Fruit fly (Drosophila melanogaster) whole organism, embryonic: ENCODE results near the gene prd1.

Experiments
- Asciz ChIP-seq: fragments of 200-800 bp; sonication (Bioruptor generic); optimal IDR thresholded peaks from 2 replicates; lab custom pipeline; 2017; ENCODE audit warnings: missing biosample characterization, mild to moderate bottlenecking, missing genetic modification characterization, missing genetic modification reagents
- Awh ChIP-seq: fragments of 200-800 bp; sonication (Bioruptor generic); IDR thresholded peaks from 2 replicates; pipeline ENCODE4, ENCODE4 v1.3.6; 2022; ENCODE audit warnings: missing biosample characterization, missing genetic modification characterization
- B-H2 ChIP-seq: fragments of 200-800 bp; sonication (Bioruptor generic); optimal IDR thresholded peaks from 2 replicates; lab custom pipeline; 2018; ENCODE audit warnings: missing biosample characterization, mild to moderate bottlenecking, missing genetic modification characterization
- CG10209 ChIP-seq: fragments of 200-800 bp; sonication (Bioruptor generic); optimal IDR thresholded peaks from 3 replicates; lab custom pipeline; 2017; ENCODE audit warnings: missing biosample characterization, mild to moderate bottlenecking, missing genetic modification characterization, missing genetic modification reagents
- CG13894 ChIP-seq: fragments of 200-800 bp; sonication (Bioruptor generic); optimal IDR thresholded peaks from 3 replicates; lab custom pipeline; 2018; ENCODE audit warnings: missing biosample characterization, mild to moderate bottlenecking, missing genetic modification characterization, moderate library complexity
- CG1603 ChIP-seq: fragments of 200-800 bp; sonication (Bioruptor generic); optimal IDR thresholded peaks from 2 replicates; lab custom pipeline; 2019; ENCODE audit warnings: missing biosample characterization, mild to moderate bottlenecking, missing genetic modification characterization, moderate library complexity
- CG17359 ChIP-seq: fragments of 200-800 bp; sonication (Bioruptor generic); optimal IDR thresholded peaks from 3 replicates; lab custom pipeline; 2018; ENCODE audit warnings: missing biosample characterization, mild to moderate bottlenecking, missing genetic modification characterization, moderate library complexity
- CG17612 ChIP-seq: fragments of 200-800 bp; sonication (Bioruptor generic); IDR thresholded peaks from 2 replicates; pipeline ENCODE4 v1.3.6; 2022; ENCODE audit warnings: missing biosample characterization, missing genetic modification characterization
- CG18011 ChIP-seq: fragments of 200-800 bp; sonication (Bioruptor generic); optimal IDR thresholded peaks from 2 replicates; lab custom pipeline; 2017; ENCODE audit warnings: missing biosample characterization, missing genetic modification characterization, mild to moderate bottlenecking, moderate library complexity, missing genotype
- CG1832 ChIP-seq: fragments of 200-800 bp; sonication (Bioruptor generic); optimal IDR thresholded peaks from 2 replicates; lab custom pipeline; 2017; ENCODE audit warnings: missing biosample characterization, mild to moderate bottlenecking, missing genetic modification characterization, inconsistent platforms
- CG30020 ChIP-seq: fragments of 200-800 bp; optimal IDR thresholded peaks from 2 replicates; lab custom pipeline; 2019; ENCODE audit warnings: missing biosample characterization, mild to moderate bottlenecking, missing genetic modification characterization, moderate library complexity
- CG3065 ChIP-seq: fragments of 200-800 bp; sonication (Bioruptor generic); optimal IDR thresholded peaks from 2 replicates; lab custom pipeline; 2016; ENCODE audit warnings: missing biosample characterization, missing genetic modification characterization
- CG31224 ChIP-seq: fragments of 200-800 bp; sonication (Bioruptor generic); IDR thresholded peaks from 2 replicates; pipeline ENCODE4 v1.3.6; 2022; ENCODE audit warnings: missing biosample characterization, missing genetic modification characterization
- CG32772 ChIP-seq: fragments of 200-800 bp; sonication (Bioruptor generic); IDR thresholded peaks from 2 replicates; pipeline ENCODE4 v1.3.6; 2022; ENCODE audit warnings: missing biosample characterization, missing genetic modification characterization
- CG3726 ChIP-seq: fragments of 200-800 bp; sonication (Bioruptor generic); IDR thresholded peaks from 3 replicates; pipeline ENCODE4, ENCODE4 v1.3.6; 2022; ENCODE audit warnings: missing biosample characterization, missing genetic modification characterization
- CG7987 ChIP-seq: fragments of 200-800 bp; sonication (Bioruptor generic); optimal IDR thresholded peaks from 2 replicates; lab custom pipeline; 2018; ENCODE audit warnings: missing biosample characterization, mild to moderate bottlenecking, missing genetic modification characterization, moderate library complexity
- CTCF ChIP-seq: fragments of 200-800 bp; sonication (Bioruptor generic); optimal IDR thresholded peaks from 2 replicates; lab custom pipeline; 2017; ENCODE audit warnings: missing biosample characterization, mild to moderate bottlenecking, missing genetic modification characterization, moderate library complexity
- Camta ChIP-seq: fragments of 200-800 bp; sonication (Bioruptor generic); optimal IDR thresholded peaks from 2 replicates; lab custom pipeline; 2016; ENCODE audit warnings: missing biosample characterization, missing genetic modification characterization
- Deaf1 ChIP-seq: fragments of 200-800 bp; optimal IDR thresholded peaks from 3 replicates; lab custom pipeline; 2019; ENCODE audit warnings: missing biosample characterization, mild to moderate bottlenecking, missing genetic modification characterization, moderate library complexity
- Dip2 ChIP-seq: fragments of 200-800 bp; sonication (Bioruptor generic); IDR thresholded peaks from 2 replicates; pipeline ENCODE4 v1.3.6; 2022; ENCODE audit warnings: missing biosample characterization, missing genetic modification characterization
- Dref ChIP-seq: fragments of 200-800 bp; sonication (Bioruptor generic); IDR thresholded peaks from 2 replicates; pipeline ENCODE4 v1.3.6; 2022; ENCODE audit warnings: missing biosample characterization, missing genetic modification characterization
- Drgx ChIP-seq: fragments of 200-800 bp; sonication (Bioruptor generic); IDR thresholded peaks from 2 replicates; pipeline ENCODE4 v1.3.6; 2022; ENCODE audit warnings: missing biosample characterization, missing genetic modification characterization
- Gsc ChIP-seq: fragments of 200-800 bp; sonication (Bioruptor generic); IDR thresholded peaks from 2 replicates; pipeline ENCODE4 v1.3.6; 2022; ENCODE audit warnings: missing biosample characterization, missing genetic modification characterization
- HHEX ChIP-seq: fragments of 200-800 bp; sonication (Bioruptor generic); optimal IDR thresholded peaks from 3 replicates; lab custom pipeline; 2017; ENCODE audit warnings: missing biosample characterization, mild to moderate bottlenecking, missing genetic modification characterization, missing genetic modification reagents
- HmgZ ChIP-seq: fragments of 200-800 bp; sonication (Bioruptor generic); optimal IDR thresholded peaks from 2 replicates; lab custom pipeline; 2018; ENCODE audit warnings: missing biosample characterization, mild to moderate bottlenecking, missing genetic modification characterization
- Hr78 ChIP-seq, 2 experiments: fragments of 200-800 bp in 1 of 2; fragments of >200 bp in 1 of 2; sonication (Bioruptor generic) in 1 of 2; optimal IDR thresholded peaks; 2 replicates each; lab custom pipeline; 2017 to 2019; ENCODE audit warnings: missing biosample characterization in 2 of 2, missing genetic modification characterization in 2 of 2, mild to moderate bottlenecking in 1 of 2, moderate library complexity in 1 of 2
- Lhr ChIP-seq: fragments of 200-800 bp; sonication (Bioruptor generic); optimal IDR thresholded peaks from 3 replicates; lab custom pipeline; 2017; ENCODE audit warnings: mild to moderate bottlenecking, missing biosample characterization, missing genetic modification reagents, missing genetic modification characterization
- Lim3 ChIP-seq: fragments of 200-800 bp; sonication (Bioruptor generic); IDR thresholded peaks from 2 replicates; pipeline ENCODE4 v1.3.6; 2022; ENCODE audit warnings: missing biosample characterization, missing genetic modification characterization
- Mrtf ChIP-seq: fragments of 200-800 bp; sonication (Bioruptor generic); IDR thresholded peaks from 3 replicates; pipeline ENCODE4 v1.3.6; 2022; ENCODE audit warnings: missing biosample characterization, missing genetic modification characterization
- Neu2 ChIP-seq: fragments of 200-800 bp; sonication (Bioruptor generic); optimal IDR thresholded peaks from 3 replicates; lab custom pipeline; 2016; ENCODE audit warnings: missing biosample characterization, missing genetic modification characterization, borderline replicate concordance
- Nf-YB ChIP-seq: fragments of 200-800 bp; sonication (Bioruptor generic); optimal IDR thresholded peaks from 3 replicates; lab custom pipeline; 2019; ENCODE audit warnings: missing biosample characterization, mild to moderate bottlenecking, missing genetic modification characterization, moderate library complexity
- Ravus ChIP-seq: fragments of 200-800 bp; sonication (Bioruptor generic); IDR thresholded peaks from 2 replicates; pipeline ENCODE4 v1.3.6; 2022; ENCODE audit warnings: missing biosample characterization, missing genetic modification characterization
- Stat92E ChIP-seq, 3 experiments: fragments of >200 bp in 2 of 3; fragments of 200-800 bp in 1 of 3; sonication (Bioruptor generic) in 1 of 3; optimal IDR thresholded peaks; 2 replicates each; lab custom pipeline; 2017 to 2019; ENCODE audit warnings: missing biosample characterization in 3 of 3, missing genetic modification characterization in 3 of 3, mild to moderate bottlenecking in 1 of 3, moderate library complexity in 1 of 3
- amos ChIP-seq: fragments of 200-800 bp; sonication (Bioruptor generic); IDR thresholded peaks from 2 replicates; pipeline ENCODE4 v1.3.6; 2022; ENCODE audit warnings: missing biosample characterization, missing genetic modification characterization; ENCODE audit not compliant: partially characterized antibody
- ato ChIP-seq: fragments of 200-800 bp; sonication (Bioruptor generic); IDR thresholded peaks from 2 replicates; pipeline ENCODE4 v1.3.6; 2022; ENCODE audit warnings: missing biosample characterization, missing genetic modification characterization; ENCODE audit not compliant: partially characterized antibody
- cad ChIP-seq: fragments of >200 bp; optimal IDR thresholded peaks from 2 replicates; lab custom pipeline; 2017; ENCODE audit warnings: missing biosample characterization, missing genetic modification characterization
- crp ChIP-seq, 2 experiments: fragments of 200-800 bp; sonication (Bioruptor generic); optimal IDR thresholded peaks; 2 replicates in 1 of 2; 3 replicates in 1 of 2; lab custom pipeline; 2017; ENCODE audit warnings: missing biosample characterization in 2 of 2, missing genetic modification characterization in 2 of 2, mild to moderate bottlenecking in 1 of 2, moderate library complexity in 1 of 2
- en ChIP-seq: fragments of 200-800 bp; sonication (Bioruptor generic); optimal IDR thresholded peaks from 2 replicates; lab custom pipeline; 2016; ENCODE audit warnings: missing biosample characterization, missing genetic modification characterization
- eyg ChIP-seq: fragments of 200-800 bp; sonication (Bioruptor generic); optimal IDR thresholded peaks from 3 replicates; lab custom pipeline; 2016; ENCODE audit warnings: missing biosample characterization, missing genetic modification characterization
- fd64A ChIP-seq: fragments of 200-800 bp; sonication (Bioruptor generic); optimal IDR thresholded peaks from 3 replicates; lab custom pipeline; 2018; ENCODE audit warnings: missing biosample characterization, mild to moderate bottlenecking, missing genetic modification characterization
- inv ChIP-seq: fragments of 200-800 bp; sonication (Bioruptor generic); IDR thresholded peaks from 2 replicates; pipeline ENCODE4 v1.3.6; 2022; ENCODE audit warnings: missing biosample characterization, missing genetic modification characterization; ENCODE audit not compliant: partially characterized antibody
- maf-S ChIP-seq: fragments of 200-800 bp; sonication (Bioruptor generic); optimal IDR thresholded peaks from 2 replicates; lab custom pipeline; 2016; ENCODE audit warnings: missing biosample characterization, missing genetic modification characterization
- mam ChIP-seq: fragments of 200-800 bp; sonication (Bioruptor generic); optimal IDR thresholded peaks from 3 replicates; lab custom pipeline; 2016; ENCODE audit warnings: missing biosample characterization, missing genetic modification characterization
- mirr ChIP-seq: fragments of 200-800 bp; sonication (Bioruptor generic); optimal IDR thresholded peaks from 3 replicates; lab custom pipeline; 2018; ENCODE audit warnings: missing biosample characterization, mild to moderate bottlenecking, missing genetic modification characterization
- sens ChIP-seq: fragments of 200-800 bp; sonication (Bioruptor generic); peaks from one replicate; lab custom pipeline; 2016; ENCODE audit warnings: missing biosample characterization, missing genetic modification characterization
- sug ChIP-seq: fragments of 200-800 bp; optimal IDR thresholded peaks from 2 replicates; lab custom pipeline; 2019; ENCODE audit warnings: missing biosample characterization, mild to moderate bottlenecking, missing genetic modification characterization, moderate library complexity
- tx ChIP-seq: fragments of 200-800 bp; sonication (Bioruptor generic); optimal IDR thresholded peaks from 2 replicates; lab custom pipeline; 2016; ENCODE audit warnings: missing biosample characterization, missing genetic modification characterization
- vvl ChIP-seq: fragments of 200-800 bp; sonication (Bioruptor generic); IDR thresholded peaks from 2 replicates; pipeline ENCODE4 v1.3.6; 2022; ENCODE audit warnings: missing biosample characterization, missing genetic modification characterization
- wdn ChIP-seq: fragments of 200-800 bp; sonication (Bioruptor generic); IDR thresholded peaks from 2 replicates; pipeline ENCODE4 v1.3.6; 2022; ENCODE audit warnings: missing biosample characterization, missing genetic modification characterization

Gene prd1

DNA sequence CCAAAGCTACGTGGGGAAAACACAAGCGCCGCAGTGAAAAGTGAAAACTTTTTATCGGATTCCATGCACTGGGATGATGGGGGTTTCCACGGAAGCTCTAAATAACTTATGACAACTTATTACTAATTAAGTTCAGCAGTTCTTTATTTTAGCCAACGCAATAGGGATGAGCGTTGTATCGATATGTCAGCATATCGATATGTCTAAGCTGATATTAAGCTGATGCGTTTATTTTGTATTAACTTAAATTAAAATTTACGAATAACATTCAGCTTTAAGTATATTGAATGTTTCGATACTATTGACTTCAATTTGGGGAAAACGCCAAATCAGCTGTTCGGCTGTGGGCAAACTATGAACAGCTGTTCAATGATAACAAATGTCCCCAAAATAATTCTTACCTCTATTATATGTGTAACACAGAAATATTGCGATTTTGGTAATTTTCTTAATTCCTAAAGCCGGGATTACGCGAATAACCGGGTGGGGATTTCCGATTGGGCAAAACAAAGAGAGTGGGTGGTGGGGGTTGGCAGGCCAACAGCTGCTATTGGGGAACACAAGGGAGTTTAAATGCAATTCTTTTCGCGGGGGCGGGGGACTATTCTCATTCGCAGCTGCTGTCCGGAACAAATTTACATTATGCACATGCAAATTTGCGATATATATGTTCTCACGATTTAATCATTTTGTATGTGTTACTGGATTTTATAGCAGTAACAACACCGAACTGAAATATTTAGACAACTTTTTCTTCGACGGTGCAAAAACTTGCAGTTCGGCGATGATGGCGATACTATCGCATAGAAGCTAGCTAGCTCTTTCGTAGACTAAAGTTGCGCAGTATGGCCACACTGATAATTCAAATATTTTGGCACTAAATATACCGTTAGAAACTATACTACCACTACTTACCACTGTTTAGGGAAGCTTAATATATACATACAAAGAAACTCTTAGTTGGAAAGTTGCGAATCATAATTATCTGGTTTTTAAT lies 37.2 kb downstream of the prd1 start, which contains the start of gene CG6923 (continued):
- no peak for TF ChIP-seq HHEX
- TF ChIP-seq wdn (GFP tag; lab: Robert Waterston, UW) = no peak
- no peak for TF ChIP-seq CG10209 (GFP tag; lab: Kevin White, UChicago)
- no peak for TF ChIP-seq Drgx (GFP tag; lab: Robert Waterston, UW)
- peak; percentile 62 for TF ChIP-seq Dref (GFP tag; lab: Robert Waterston, UW)
- TF ChIP-seq Gsc (GFP tag; lab: Robert Waterston, UW) = no peak
- peak; percentile 20 for TF ChIP-seq mam (GFP tag; lab: Kevin White, UChicago)
- TF ChIP-seq Hr78 (GFP tag; optimal IDR thresholded peaks at IDR 0.05; lab: Kevin White, UChicago) = no peak
- no peak for TF ChIP-seq fd64A
- no peak for TF ChIP-seq vvl
- TF ChIP-seq Neu2 (GFP tag; lab: Kevin White, UChicago) = no peak
- no peak for TF ChIP-seq tx
- TF ChIP-seq cad (GFP tag; lab: Kevin White, UChicago) = no peak
- peak; percentile 66 for TF ChIP-seq sens (GFP tag; lab: Kevin White, UChicago)
- TF ChIP-seq CG31224 = no peak
- peak; percentile 88 for TF ChIP-seq inv (GFP tag; lab: Robert Waterston, UW)
- TF ChIP-seq Ravus (GFP tag; lab: Robert Waterston, UW) = no peak
- TF ChIP-seq CG17359 (tag; lab: Kevin White, UChicago) = no peak
- no peak for TF ChIP-seq CG1832 (GFP tag; lab: Kevin White, UChicago)
- TF ChIP-seq en (GFP tag; lab: Kevin White, UChicago) = no peak
- no peak for TF ChIP-seq CG32772 (GFP tag; lab: Robert Waterston, UW)
- TF ChIP-seq maf-S (GFP tag; lab: Kevin White, UChicago) = no peak
- no peak for TF ChIP-seq Lim3 (GFP tag; lab: Robert Waterston, UW)
- TF ChIP-seq amos = peak; percentile 93
- no peak for TF ChIP-seq CG17612 (GFP tag; lab: Robert Waterston, UW)
- no peak for TF ChIP-seq CTCF (GFP tag; lab: Kevin White, UChicago)
- TF ChIP-seq CG3726 (GFP tag; lab: Robert Waterston, UW) = no peak
- peak; percentile 24 for TF ChIP-seq Lhr (GFP tag; lab: Kevin White, UChicago)
- peak; percentile 62 for TF ChIP-seq ato (GFP tag; lab: Robert Waterston, UW)
- peak; percentile 45 for TF ChIP-seq HmgZ
- no peak for TF ChIP-seq CG18011 (GFP tag; lab: Kevin White, UChicago)
- no peak for TF ChIP-seq eyg
- no peak for TF ChIP-seq CG7987 (GFP tag; lab: Kevin White, UChicago)
- no peak for TF ChIP-seq Awh (GFP tag; lab: Robert Waterston, UW)
- TF ChIP-seq Camta = no peak
- no peak for TF ChIP-seq sug (tag; lab: Kevin White, UChicago)
- peak; percentile 27 to 82 for TF ChIP-seq crp (GFP tag; optimal IDR thresholded peaks at IDR 0.05; lab: Kevin White, UChicago)
- no peak for TF ChIP-seq Dip2 (GFP tag; lab: Robert Waterston, UW)
- TF ChIP-seq Asciz = no peak
- TF ChIP-seq CG30020 (tag; lab: Kevin White, UChicago) = no peak
- no peak for TF ChIP-seq CG3065 (GFP tag; lab: Kevin White, UChicago)
- TF ChIP-seq CG1603 (tag; lab: Kevin White, UChicago) = peak; percentile 70
- TF ChIP-seq Deaf1 (tag; lab: Kevin White, UChicago) = no peak
- no peak for TF ChIP-seq Stat92E (GFP tag; optimal IDR thresholded peaks at IDR 0.05; lab: Kevin White, UChicago)
- TF ChIP-seq CG13894 (tag; lab: Kevin White, UChicago) = no peak
- no peak for TF ChIP-seq Mrtf (GFP tag; lab: Robert Waterston, UW)
- no peak for TF ChIP-seq B-H2 (GFP tag; lab: Kevin White, UChicago)
- no peak for TF ChIP-seq mirr (GFP tag; lab: Kevin White, UChicago)
- peak; percentile 68 for TF ChIP-seq Nf-YB (GFP tag; lab: Kevin White, UChicago)
